Fruit fly (Drosophila melanogaster) whole organism, adult: ENCODE results near the gene Kdm2.

ENCODE experiments used
- CG11617 ChIP-seq: fragments of 200-800 bp; sonication (Bioruptor generic); optimal IDR thresholded peaks from 2 replicates; lab custom pipeline; 2017; ENCODE audit warnings: mild to moderate bottlenecking, missing biosample characterization, missing genetic modification reagents, missing genetic modification characterization
- CG12768 ChIP-seq: fragments of 200-800 bp; sonication (Bioruptor generic); optimal IDR thresholded peaks from 2 replicates; lab custom pipeline; 2017; ENCODE audit warnings: missing biosample characterization, missing genetic modification characterization, mild to moderate bottlenecking, moderate library complexity, missing genetic modification reagents
- CG14711 ChIP-seq: fragments of 200-800 bp; sonication (Bioruptor generic); optimal IDR thresholded peaks from 2 replicates; lab custom pipeline; 2018; ENCODE audit warnings: missing biosample characterization, mild to moderate bottlenecking, missing genetic modification characterization, moderate library complexity
- CG1620 ChIP-seq: fragments of 200-800 bp; sonication (Bioruptor generic); optimal IDR thresholded peaks from 2 replicates; lab custom pipeline; 2016; ENCODE audit warnings: missing biosample characterization, missing genetic modification characterization
- CG33017 ChIP-seq: fragments of 200-800 bp; sonication (Bioruptor generic); optimal IDR thresholded peaks from 2 replicates; lab custom pipeline; 2018; ENCODE audit warnings: missing biosample characterization, mild to moderate bottlenecking, missing genetic modification characterization, moderate library complexity
- CG5204 ChIP-seq: fragments of 200-800 bp; sonication (Bioruptor generic); optimal IDR thresholded peaks from 2 replicates; lab custom pipeline; 2016; ENCODE audit warnings: missing biosample characterization, missing genetic modification characterization
- CG7045 ChIP-seq: fragments of 200-800 bp; sonication (Bioruptor generic); optimal IDR thresholded peaks from 2 replicates; lab custom pipeline; 2017; ENCODE audit warnings: missing biosample characterization, mild to moderate bottlenecking, missing genetic modification characterization
- CG7101 ChIP-seq: fragments of 200-800 bp; sonication (Bioruptor generic); optimal IDR thresholded peaks from 2 replicates; lab custom pipeline; 2018; ENCODE audit warnings: missing biosample characterization, mild to moderate bottlenecking, missing genetic modification characterization, moderate library complexity
- Clk ChIP-seq: fragments of 200-800 bp; sonication (Bioruptor generic); optimal IDR thresholded peaks from 2 replicates; lab custom pipeline; 2017; ENCODE audit warnings: missing biosample characterization, missing genetic modification characterization
- Crg-1 ChIP-seq: fragments of 200-800 bp; sonication (Bioruptor generic); optimal IDR thresholded peaks from 2 replicates; lab custom pipeline; 2016; ENCODE audit warnings: missing biosample characterization, missing genetic modification characterization
- Hr96 ChIP-seq: fragments of 200-800 bp; sonication (Bioruptor generic); optimal IDR thresholded peaks from 2 replicates; lab custom pipeline; 2016; ENCODE audit warnings: missing biosample characterization, missing genetic modification characterization
- Mnt ChIP-seq: fragments of 200-800 bp; sonication (Bioruptor generic); optimal IDR thresholded peaks from 2 replicates; lab custom pipeline; 2016; ENCODE audit warnings: missing biosample characterization, mild to moderate bottlenecking, missing genetic modification characterization
- bab1 ChIP-seq: fragments of 200-800 bp; sonication (Bioruptor generic); optimal IDR thresholded peaks from 3 replicates; lab custom pipeline; 2019; ENCODE audit warnings: missing biosample characterization, mild to moderate bottlenecking, missing genetic modification characterization, moderate library complexity
- cic ChIP-seq: fragments of 200-800 bp; sonication (Bioruptor generic); optimal IDR thresholded peaks from 2 replicates; lab custom pipeline; 2017; ENCODE audit warnings: missing biosample characterization, mild to moderate bottlenecking, missing genetic modification characterization, moderate library complexity
- cnc ChIP-seq, 2 experiments: fragments of >200 bp; optimal IDR thresholded peaks; 2 replicates each; lab custom pipeline; 2017
- kay ChIP-seq: fragments of 200-800 bp; sonication (Bioruptor generic); peaks from one replicate; lab custom pipeline; 2016; ENCODE audit warnings: missing biosample characterization, missing genetic modification characterization, borderline replicate concordance
- ovo ChIP-seq: fragments of 200-800 bp; sonication (Bioruptor generic); optimal IDR thresholded peaks from 2 replicates; lab custom pipeline; 2016; ENCODE audit warnings: missing biosample characterization, missing genetic modification characterization
- pad ChIP-seq: fragments of 200-800 bp; sonication (Bioruptor generic); optimal IDR thresholded peaks from 3 replicates; lab custom pipeline; 2017; ENCODE audit warnings: missing biosample characterization, missing genetic modification characterization, mild to moderate bottlenecking, moderate library complexity, missing genetic modification reagents
- tj ChIP-seq: fragments of 200-800 bp; sonication (Bioruptor generic); optimal IDR thresholded peaks from 3 replicates; lab custom pipeline; 2017; ENCODE audit warnings: missing biosample characterization, mild to moderate bottlenecking, missing genetic modification characterization, moderate library complexity
- toe ChIP-seq: fragments of 200-800 bp; sonication (Bioruptor generic); optimal IDR thresholded peaks from 2 replicates; lab custom pipeline; 2016; ENCODE audit warnings: missing biosample characterization, missing genetic modification characterization

Gene Kdm2

dm6 chr3R:9054442-9055118, 2.3 kb downstream of the Kdm2 start:
- no peak for TF ChIP-seq CG5204
- TF ChIP-seq CG7101 (tag; lab: Kevin White, UChicago), result peak; percentile 68
- peak; percentile 55 for TF ChIP-seq CG14711
- no peak for TF ChIP-seq CG1620 (GFP tag; lab: Kevin White, UChicago)
- no peak for TF ChIP-seq toe (GFP tag; lab: Kevin White, UChicago)
- TF ChIP-seq Crg-1, result no peak
- peak; percentile 11 for TF ChIP-seq CG33017
- TF ChIP-seq cnc (optimal IDR thresholded peaks at IDR 0.05; lab: Kevin White, UChicago), result no peak
- TF ChIP-seq ovo (GFP tag; lab: Kevin White, UChicago), result peak; percentile 27
- peak; percentile 27 for TF ChIP-seq pad (GFP tag; lab: Kevin White, UChicago)
- TF ChIP-seq CG11617 (GFP tag; lab: Kevin White, UChicago), result peak; percentile 11
- TF ChIP-seq CG7045, result peak; percentile 42
- TF ChIP-seq Mnt (GFP tag; lab: Kevin White, UChicago), result peak; percentile 24
- TF ChIP-seq cic (GFP tag; lab: Kevin White, UChicago), result peak; percentile 61
- TF ChIP-seq Hr96 (GFP tag; lab: Kevin White, UChicago), result no peak
- no peak for TF ChIP-seq Clk (GFP tag; lab: Kevin White, UChicago)
- TF ChIP-seq bab1, result peak; percentile 63
- TF ChIP-seq kay (GFP tag; lab: Kevin White, UChicago), result peak; percentile 98
- TF ChIP-seq tj (GFP tag; lab: Kevin White, UChicago), result peak; percentile 97
- no peak for TF ChIP-seq CG12768 (GFP tag; lab: Kevin White, UChicago)

dm6 chr3R:9055119-9056105, 3.1 kb downstream of the Kdm2 start:
- peak; percentile 89 for TF ChIP-seq bab1
- TF ChIP-seq toe (GFP tag; lab: Kevin White, UChicago), result peak; percentile 14
- TF ChIP-seq CG1620 (GFP tag; lab: Kevin White, UChicago), result peak; percentile 59
- TF ChIP-seq CG7101 (tag; lab: Kevin White, UChicago), result peak; percentile 79
- peak; percentile 77 for TF ChIP-seq CG7045
- TF ChIP-seq Clk (GFP tag; lab: Kevin White, UChicago), result no peak
- peak; percentile 86 for TF ChIP-seq tj (GFP tag; lab: Kevin White, UChicago)
- no peak for TF ChIP-seq CG12768 (GFP tag; lab: Kevin White, UChicago)
- no peak for TF ChIP-seq Crg-1
- TF ChIP-seq CG14711, result peak; percentile 83
- no peak for TF ChIP-seq ovo (GFP tag; lab: Kevin White, UChicago)
- peak; percentile 9 for TF ChIP-seq pad (GFP tag; lab: Kevin White, UChicago)
- peak; percentile 73 for TF ChIP-seq CG33017
- peak; percentile 44 for TF ChIP-seq CG11617 (GFP tag; lab: Kevin White, UChicago)
- TF ChIP-seq Mnt (GFP tag; lab: Kevin White, UChicago), result peak; percentile 62
- peak; percentile 92 for TF ChIP-seq kay (GFP tag; lab: Kevin White, UChicago)
- TF ChIP-seq cnc (optimal IDR thresholded peaks at IDR 0.05; lab: Kevin White, UChicago), result no peak
- no peak for TF ChIP-seq cic (GFP tag; lab: Kevin White, UChicago)
- TF ChIP-seq CG5204, result peak; percentile 43
- TF ChIP-seq Hr96 (GFP tag; lab: Kevin White, UChicago), result peak; percentile 52

dm6 chr3R:9056409-9057031, 4.2 kb downstream of the Kdm2 start:
- TF ChIP-seq tj (GFP tag; lab: Kevin White, UChicago) (no peak), CG5204 (no peak), CG11617 (GFP tag; lab: Kevin White, UChicago) (no peak), Hr96 (GFP tag; lab: Kevin White, UChicago) (peak; percentile 50), kay (GFP tag; lab: Kevin White, UChicago) (peak; percentile 83), cnc (optimal IDR thresholded peaks at IDR 0.05; lab: Kevin White, UChicago) (no peak), CG33017 (peak; percentile 31), ovo (GFP tag; lab: Kevin White, UChicago) (peak; percentile 40), Mnt (GFP tag; lab: Kevin White, UChicago) (peak; percentile 37), toe (GFP tag; lab: Kevin White, UChicago) (no peak), pad (GFP tag; lab: Kevin White, UChicago) (peak; percentile 90)

- TF ChIP-seq tj (GFP tag; lab: Kevin White, UChicago) (no peak), CG7101 (tag; lab: Kevin White, UChicago) (no peak), kay (GFP tag; lab: Kevin White, UChicago) (no peak), ovo (GFP tag; lab: Kevin White, UChicago) (no peak), CG12768 (GFP tag; lab: Kevin White, UChicago) (no peak), cic (GFP tag; lab: Kevin White, UChicago) (no peak), CG7045 (no peak), CG14711 (no peak), CG1620 (GFP tag; lab: Kevin White, UChicago) (no peak), cnc (optimal IDR thresholded peaks at IDR 0.05; lab: Kevin White, UChicago) (no peak), toe (GFP tag; lab: Kevin White, UChicago) (no peak), CG5204 (no peak), Clk (GFP tag; lab: Kevin White, UChicago) (no peak), bab1 (no peak), pad (GFP tag; lab: Kevin White, UChicago) (no peak), Mnt (GFP tag; lab: Kevin White, UChicago) (no peak), Crg-1 (no peak), CG11617 (GFP tag; lab: Kevin White, UChicago) (no peak), Hr96 (GFP tag; lab: Kevin White, UChicago) (no peak), CG33017 (no peak)
Measured at dm6 chr3R:9057032-9057397, 4.7 kb downstream of the Kdm2 start.
